Worm (Caenorhabditis elegans) whole organism, mixed stage, embryonic: ENCODE results near the gene F36H1.3.

Experiments used
- M03D4.4 ChIP-seq: sonication (generic microtip); optimal IDR thresholded peaks from 2 replicates; lab custom pipeline; 2017; ENCODE audit warnings: mild to moderate bottlenecking, missing genetic modification characterization, missing compliant biosample characterization
- blmp-1 ChIP-seq: fragments of 150-350 bp; optimal IDR thresholded peaks from 2 replicates; lab custom pipeline; 2014; ENCODE audit warnings: missing biosample characterization, missing genetic modification characterization
- ceh-43 ChIP-seq: fragments of 200-800 bp; sonication (Bioruptor generic); optimal IDR thresholded peaks from 2 replicates; lab custom pipeline; 2018; ENCODE audit warnings: mild to moderate bottlenecking, missing genetic modification characterization, moderate library complexity, missing compliant biosample characterization
- ceh-83 ChIP-seq: fragments of 200-800 bp; sonication (Bioruptor generic); optimal IDR thresholded peaks from 2 replicates; lab custom pipeline; 2018; ENCODE audit warnings: mild to moderate bottlenecking, missing genetic modification characterization, missing compliant biosample characterization
- ces-1 ChIP-seq: fragments of 150-350 bp; optimal IDR thresholded peaks from 2 replicates; lab custom pipeline; 2014; ENCODE audit warnings: missing biosample characterization, missing genetic modification reagents, missing genetic modification characterization
- cnd-1 ChIP-seq: fragments of 200-800 bp; sonication (Bioruptor generic); optimal IDR thresholded peaks from 2 replicates; lab custom pipeline; 2018; ENCODE audit warnings: mild to moderate bottlenecking, missing genetic modification characterization, missing compliant biosample characterization
- drap-1 ChIP-seq: fragments of 200-800 bp; sonication (Bioruptor generic); optimal IDR thresholded peaks from 3 replicates; lab custom pipeline; 2018; ENCODE audit warnings: mild to moderate bottlenecking, missing genetic modification characterization, missing compliant biosample characterization
- elt-1 ChIP-seq: sonication (generic microtip); optimal IDR thresholded peaks from 2 replicates; lab custom pipeline; 2017; ENCODE audit warnings: missing genetic modification characterization, mild to moderate bottlenecking, missing compliant biosample characterization, antibody characterized with exemption, moderate library complexity, borderline replicate concordance; ENCODE audit not compliant: insufficient read depth
- elt-3 ChIP-seq: fragments of 150-350 bp; optimal IDR thresholded peaks from 2 replicates; lab custom pipeline; 2014; ENCODE audit warnings: missing biosample characterization, missing genetic modification characterization
- flh-1 ChIP-seq: fragments of 200-800 bp; sonication (Bioruptor generic); optimal IDR thresholded peaks from 2 replicates; lab custom pipeline; 2018; ENCODE audit warnings: mild to moderate bottlenecking, missing genetic modification characterization, moderate library complexity, missing compliant biosample characterization
- hlh-1 ChIP-seq: fragments of 150-350 bp; optimal IDR thresholded peaks from 2 replicates; lab custom pipeline; 2014; ENCODE audit warnings: missing biosample characterization, missing genetic modification reagents, missing genetic modification characterization
- lin-13 ChIP-seq: fragments of 150-350 bp; optimal IDR thresholded peaks from 2 replicates; lab custom pipeline; 2014; ENCODE audit warnings: missing biosample characterization, missing genetic modification characterization
- lin-32 ChIP-seq: fragments of 200-800 bp; sonication (Bioruptor generic); optimal IDR thresholded peaks from 2 replicates; lab custom pipeline; 2018; ENCODE audit warnings: mild to moderate bottlenecking, missing genetic modification characterization, missing compliant biosample characterization
- lsy-2 ChIP-seq: fragments of 150-350 bp; optimal IDR thresholded peaks from 2 replicates; lab custom pipeline; 2014; ENCODE audit warnings: missing biosample characterization, missing genetic modification characterization
- mab-5 ChIP-seq: fragments of 150-350 bp; optimal IDR thresholded peaks from 2 replicates; lab custom pipeline; 2014; ENCODE audit warnings: missing biosample characterization, missing genetic modification characterization
- mep-1 ChIP-seq: fragments of 150-350 bp; optimal IDR thresholded peaks from 2 replicates; lab custom pipeline; 2017; ENCODE audit warnings: missing biosample characterization, missing genetic modification reagents, missing genetic modification characterization, inconsistent platforms
- mls-2 ChIP-seq: sonication (generic microtip); optimal IDR thresholded peaks from 2 replicates; lab custom pipeline; 2016; ENCODE audit warnings: mild to moderate bottlenecking, missing genetic modification characterization, moderate library complexity, missing compliant biosample characterization
- nhr-12 ChIP-seq: fragments of 150-350 bp; optimal IDR thresholded peaks from 2 replicates; lab custom pipeline; 2014; ENCODE audit warnings: missing biosample characterization, missing genetic modification characterization
- nhr-2 ChIP-seq: fragments of 150-350 bp; optimal IDR thresholded peaks from 2 replicates; lab custom pipeline; 2014; ENCODE audit warnings: missing biosample characterization, missing genetic modification characterization
- nhr-237 ChIP-seq: fragments of 150-350 bp; optimal IDR thresholded peaks from 2 replicates; lab custom pipeline; 2014; ENCODE audit warnings: missing biosample characterization, missing genetic modification characterization
- nhr-28 ChIP-seq: fragments of 150-350 bp; optimal IDR thresholded peaks from 2 replicates; lab custom pipeline; 2014; ENCODE audit warnings: missing biosample characterization, missing genetic modification characterization
- nhr-76 ChIP-seq: sonication (generic microtip); optimal IDR thresholded peaks from 2 replicates; lab custom pipeline; 2017; ENCODE audit warnings: missing biosample characterization, missing genetic modification characterization
- pha-4 ChIP-seq: fragments of 150-350 bp; optimal IDR thresholded peaks from 2 replicates; lab custom pipeline; 2018; ENCODE audit warnings: missing biosample characterization, missing genetic modification reagents, missing genetic modification characterization
- sem-2 ChIP-seq: fragments of 200-800 bp; sonication (Bioruptor generic); optimal IDR thresholded peaks from 2 replicates; lab custom pipeline; 2018; ENCODE audit warnings: mild to moderate bottlenecking, missing genetic modification characterization, missing compliant biosample characterization
- sptf-1 ChIP-seq: sonication (generic microtip); optimal IDR thresholded peaks from 2 replicates; lab custom pipeline; 2017; ENCODE audit warnings: mild to moderate bottlenecking, missing genetic modification characterization, moderate library complexity, missing compliant biosample characterization
- tbx-8 ChIP-seq: fragments of 200-800 bp; sonication (Bioruptor generic); optimal IDR thresholded peaks from 2 replicates; lab custom pipeline; 2018; ENCODE audit warnings: mild to moderate bottlenecking, missing genetic modification characterization, moderate library complexity, missing compliant biosample characterization
- unc-120 ChIP-seq: sonication (generic microtip); optimal IDR thresholded peaks from 2 replicates; lab custom pipeline; 2017; ENCODE audit warnings: missing genetic modification characterization, missing compliant biosample characterization; ENCODE audit not compliant: poor library complexity, severe bottlenecking
- zip-8 ChIP-seq: fragments of 150-350 bp; optimal IDR thresholded peaks from 2 replicates; lab custom pipeline; 2014; ENCODE audit warnings: missing biosample characterization, missing genetic modification characterization
- ztf-11 ChIP-seq: fragments of 150-350 bp; optimal IDR thresholded peaks from 2 replicates; lab custom pipeline; 2014; ENCODE audit warnings: missing biosample characterization, missing genetic modification characterization

The F36H1.3 gene

ce11 chrIV:11008255-11008654 lies 41.7 kb upstream of the F36H1.3 start:
- TF ChIP-seq pha-4 (tag; lab: Kevin White, UChicago) (peak; percentile 31), blmp-1 (peak; percentile 54), tbx-8 (GFP tag; lab: Kevin White, UChicago) (no peak), elt-3 (tag; lab: Kevin White, UChicago) (no peak)

DNA sequence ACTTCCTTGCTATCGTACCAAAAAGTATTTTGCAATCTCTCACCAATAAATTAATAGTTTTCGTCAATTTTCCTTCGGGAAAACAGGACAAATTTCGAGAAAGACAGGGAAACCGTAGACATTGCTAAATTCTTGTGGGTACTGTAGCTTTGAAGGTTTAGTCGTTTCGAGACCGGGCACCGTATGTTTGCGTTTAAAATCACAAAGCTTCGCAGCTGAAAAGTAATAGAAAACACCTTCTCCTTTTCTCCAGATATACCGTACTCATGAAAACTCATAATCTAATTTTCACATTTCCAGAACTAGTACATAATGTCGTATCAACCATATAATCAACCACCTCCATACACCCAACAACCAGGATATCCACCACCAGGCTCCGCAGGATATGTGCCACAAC lies 40.9 kb upstream of the F36H1.3 start, which contains the start of gene F13H10.6:
F13H10.6 (plus strand) TSS at position 301 of the 400 bp plus-strand sequence.
- TF ChIP-seq sem-2: no peak
- TF ChIP-seq lsy-2 (tag; lab: Kevin White, UChicago): no peak
- TF ChIP-seq unc-120 (tag; lab: Kevin White, UChicago): no peak
- no peak for TF ChIP-seq nhr-237 (tag; lab: Kevin White, UChicago)
- TF ChIP-seq blmp-1: no peak
- no peak for TF ChIP-seq M03D4.4 (tag; lab: Kevin White, UChicago)
- no peak for TF ChIP-seq ceh-43 (GFP tag; lab: Kevin White, UChicago)
- TF ChIP-seq ces-1 (GFP tag; lab: Kevin White, UChicago): no peak
- TF ChIP-seq lin-32 (GFP tag; lab: Kevin White, UChicago): no peak
- TF ChIP-seq lin-13 (tag; lab: Kevin White, UChicago): no peak
- TF ChIP-seq cnd-1 (tag; lab: Kevin White, UChicago): no peak
- TF ChIP-seq drap-1: no peak
- no peak for TF ChIP-seq nhr-76 (tag; lab: Kevin White, UChicago)
- no peak for TF ChIP-seq nhr-12 (tag; lab: Kevin White, UChicago)
- no peak for TF ChIP-seq hlh-1 (tag; lab: Kevin White, UChicago)
- no peak for TF ChIP-seq nhr-2 (tag; lab: Kevin White, UChicago)
- TF ChIP-seq elt-3 (tag; lab: Kevin White, UChicago): no peak
- TF ChIP-seq ztf-11 (tag; lab: Kevin White, UChicago): no peak

- no peak for TF ChIP-seq cnd-1 (tag; lab: Kevin White, UChicago)
- TF ChIP-seq drap-1: no peak
- TF ChIP-seq nhr-237 (tag; lab: Kevin White, UChicago): no peak
- no peak for TF ChIP-seq mep-1 (tag; lab: Kevin White, UChicago)
- TF ChIP-seq mab-5 (tag; lab: Kevin White, UChicago): no peak
- no peak for TF ChIP-seq tbx-8 (GFP tag; lab: Kevin White, UChicago)
- no peak for TF ChIP-seq elt-3 (tag; lab: Kevin White, UChicago)
- no peak for TF ChIP-seq sem-2
- no peak for TF ChIP-seq flh-1 (GFP tag; lab: Kevin White, UChicago)
- no peak for TF ChIP-seq elt-1 (tag; lab: Kevin White, UChicago)
- TF ChIP-seq zip-8 (tag; lab: Kevin White, UChicago): no peak
- no peak for TF ChIP-seq ces-1 (GFP tag; lab: Kevin White, UChicago)
- TF ChIP-seq lsy-2 (tag; lab: Kevin White, UChicago): no peak
- TF ChIP-seq unc-120 (tag; lab: Kevin White, UChicago): no peak
- no peak for TF ChIP-seq lin-32 (GFP tag; lab: Kevin White, UChicago)
- TF ChIP-seq, all 35 proteins: peak for 0
These were observed 40.0 kb upstream of the F36H1.3 start for ce11 chrIV:11009928-11010327.

ce11 chrIV:11011920-11012319 lies 38.0 kb upstream of the F36H1.3 start, which contains the start of gene ndx-9:
ndx-9 (minus strand) TSS chrIV:11012020.
- TF ChIP-seq lsy-2 (tag; lab: Kevin White, UChicago) (no peak), elt-3 (tag; lab: Kevin White, UChicago) (no peak), blmp-1 (no peak), mls-2 (tag; lab: Kevin White, UChicago) (no peak), sptf-1 (tag; lab: Kevin White, UChicago) (no peak), lin-32 (GFP tag; lab: Kevin White, UChicago) (no peak), mep-1 (tag; lab: Kevin White, UChicago) (no peak), unc-120 (tag; lab: Kevin White, UChicago) (no peak), mab-5 (tag; lab: Kevin White, UChicago) (no peak), sem-2 (no peak), hlh-1 (tag; lab: Kevin White, UChicago) (no peak), nhr-28 (tag; lab: Kevin White, UChicago) (no peak), cnd-1 (tag; lab: Kevin White, UChicago) (no peak), ceh-83 (no peak), pha-4 (tag; lab: Kevin White, UChicago) (no peak)

- TF ChIP-seq ceh-43 (GFP tag; lab: Kevin White, UChicago) (no peak), hlh-1 (tag; lab: Kevin White, UChicago) (no peak), ztf-11 (tag; lab: Kevin White, UChicago) (no peak)
These were observed 34.0 kb upstream of the F36H1.3 start, which contains the start of gene F13H10.3 for ce11 chrIV:11015881-11016280. F13H10.3 (minus strand) TSS chrIV:11015953.
